Worm (Caenorhabditis elegans) whole organism, L1 larva: ENCODE data around the gene fmo-3.

Source experiments
- C04F5.9 ChIP-seq: sonication (generic microtip); optimal IDR thresholded peaks from 2 replicates; lab custom pipeline; 2016; ENCODE audit warnings: missing genetic modification characterization, missing compliant biosample characterization
- F16B12.6 ChIP-seq: fragments of 150-350 bp; optimal IDR thresholded peaks from 2 replicates; lab custom pipeline; 2014; ENCODE audit warnings: missing biosample characterization, missing genetic modification characterization
- aha-1 ChIP-seq: fragments of 150-350 bp; optimal IDR thresholded peaks from 2 replicates; lab custom pipeline; 2014; ENCODE audit warnings: missing biosample characterization, missing genetic modification characterization
- aly-2 ChIP-seq: fragments of 150-350 bp; optimal IDR thresholded peaks from 2 replicates; lab custom pipeline; 2014; ENCODE audit warnings: missing biosample characterization, missing genetic modification characterization
- ama-1 ChIP-seq: fragments of 150-350 bp; optimal IDR thresholded peaks from 2 replicates; lab custom pipeline; 2014
- blmp-1 ChIP-seq: fragments of 150-350 bp; optimal IDR thresholded peaks from 2 replicates; lab custom pipeline; 2014; ENCODE audit warnings: missing biosample characterization, missing genetic modification characterization
- ceh-8 ChIP-seq: fragments of 200-800 bp; sonication (Bioruptor generic); optimal IDR thresholded peaks from 2 replicates; lab custom pipeline; 2018; ENCODE audit warnings: mild to moderate bottlenecking, missing genetic modification characterization, moderate library complexity, missing compliant biosample characterization
- ceh-88 ChIP-seq: fragments of 200-800 bp; sonication (Bioruptor generic); IDR thresholded peaks from 2 replicates; pipeline ENCODE4 v1.3.6; 2022; ENCODE audit warnings: missing genetic modification characterization, missing compliant biosample characterization
- ces-1 ChIP-seq: fragments of 150-350 bp; optimal IDR thresholded peaks from 2 replicates; lab custom pipeline; 2014; ENCODE audit warnings: missing biosample characterization, missing genetic modification reagents, missing genetic modification characterization
- dsc-1 ChIP-seq: sonication (generic microtip); optimal IDR thresholded peaks from 2 replicates; lab custom pipeline; 2016; ENCODE audit warnings: mild to moderate bottlenecking, missing genetic modification characterization, missing compliant biosample characterization
- efl-1 ChIP-seq, 4 experiments: fragments of 150-350 bp; optimal IDR thresholded peaks in 3 of 4; peaks in 1 of 4; 1 replicate in 1 of 4; 2 replicates in 3 of 4; lab custom pipeline; 2014; ENCODE audit warnings: missing biosample characterization in 2 of 4, missing genetic modification characterization in 2 of 4, missing genetic modification reagents in 2 of 4
- efl-3 ChIP-seq: fragments of 200-800 bp; sonication (Bioruptor generic); optimal IDR thresholded peaks from 2 replicates; lab custom pipeline; 2018; ENCODE audit warnings: mild to moderate bottlenecking, missing genetic modification characterization, missing compliant biosample characterization
- egl-27 ChIP-seq, 2 experiments: fragments of 150-350 bp in 1 of 2; sonication (generic microtip); optimal IDR thresholded peaks; 3 replicates each; lab custom pipeline; 2017 to 2018; ENCODE audit warnings: missing biosample characterization in 2 of 2, missing genetic modification characterization in 2 of 2, missing genetic modification reagents in 2 of 2
- elt-2 ChIP-seq: sonication (generic microtip); optimal IDR thresholded peaks from 2 replicates; lab custom pipeline; 2016; ENCODE audit warnings: missing genetic modification characterization, mild to moderate bottlenecking, inconsistent platforms, missing compliant biosample characterization, missing genetic modification reagents
- fkh-10 ChIP-seq: sonication (generic microtip); optimal IDR thresholded peaks from 2 replicates; lab custom pipeline; 2017; ENCODE audit warnings: missing biosample characterization, missing genetic modification reagents, missing genetic modification characterization
- fos-1 ChIP-seq: fragments of 150-350 bp; optimal IDR thresholded peaks from 2 replicates; lab custom pipeline; 2014; ENCODE audit warnings: missing biosample characterization, missing genetic modification characterization
- grh-1 ChIP-seq: fragments of 200-800 bp; sonication (Bioruptor generic); IDR thresholded peaks from 2 replicates; pipeline ENCODE4 v1.3.6; 2022; ENCODE audit warnings: missing genetic modification reagents, missing genetic modification characterization, missing compliant biosample characterization
- hpl-2 ChIP-seq: fragments of 150-350 bp; optimal IDR thresholded peaks from 2 replicates; lab custom pipeline; 2014; ENCODE audit warnings: missing biosample characterization, missing genetic modification reagents, missing genetic modification characterization
- irx-1 ChIP-seq: sonication (generic microtip); optimal IDR thresholded peaks from 2 replicates; lab custom pipeline; 2016; ENCODE audit warnings: missing genetic modification characterization, missing compliant biosample characterization
- isw-1 ChIP-seq: fragments of 200-800 bp; sonication (Bioruptor generic); IDR thresholded peaks from 2 replicates; pipeline ENCODE4 v1.3.6; 2022; ENCODE audit warnings: missing genetic modification characterization, missing compliant biosample characterization
- jun-1 ChIP-seq: fragments of 150-350 bp; optimal IDR thresholded peaks from 2 replicates; lab custom pipeline; 2014; ENCODE audit warnings: missing biosample characterization, missing genetic modification reagents, missing genetic modification characterization
- lin-13 ChIP-seq: fragments of 150-350 bp; optimal IDR thresholded peaks from 2 replicates; lab custom pipeline; 2014; ENCODE audit warnings: missing biosample characterization, missing genetic modification reagents, missing genetic modification characterization
- lin-15B ChIP-seq: fragments of 150-350 bp; sonication (generic microtip); optimal IDR thresholded peaks from 3 replicates; lab custom pipeline; 2014; ENCODE audit warnings: missing biosample characterization, missing genetic modification characterization
- lir-3 ChIP-seq: sonication (generic microtip); optimal IDR thresholded peaks from 2 replicates; lab custom pipeline; 2016; ENCODE audit warnings: mild to moderate bottlenecking, missing genetic modification characterization, moderate library complexity, missing compliant biosample characterization; ENCODE audit not compliant: poor library complexity
- lsy-2 ChIP-seq, 2 experiments: fragments of 150-350 bp; optimal IDR thresholded peaks; 2 replicates each; lab custom pipeline; 2014; ENCODE audit warnings: missing biosample characterization in 2 of 2, missing genetic modification characterization in 2 of 2
- mdl-1 ChIP-seq, 2 experiments: fragments of 150-350 bp; optimal IDR thresholded peaks; 2 replicates each; lab custom pipeline; 2014 to 2017; ENCODE audit warnings: missing biosample characterization in 2 of 2, missing genetic modification characterization in 2 of 2, inconsistent platforms in 1 of 2
- mep-1 ChIP-seq: fragments of 150-350 bp; optimal IDR thresholded peaks from 2 replicates; lab custom pipeline; 2014; ENCODE audit warnings: missing biosample characterization, missing genetic modification characterization
- nhr-11 ChIP-seq: fragments of 150-350 bp; optimal IDR thresholded peaks from 2 replicates; lab custom pipeline; 2014; ENCODE audit warnings: missing biosample characterization, missing genetic modification characterization
- nhr-12 ChIP-seq: sonication (generic microtip); optimal IDR thresholded peaks from 2 replicates; lab custom pipeline; 2017; ENCODE audit warnings: missing biosample characterization, missing genetic modification characterization
- nhr-19 ChIP-seq: fragments of 200-800 bp; sonication (Bioruptor generic); conservative IDR thresholded peaks from 2 replicates; pipeline ENCODE4 v1.3.6; 2022; ENCODE audit warnings: missing genetic modification characterization, missing compliant biosample characterization
- nhr-71 ChIP-seq: sonication (generic microtip); optimal IDR thresholded peaks from 2 replicates; lab custom pipeline; 2016; ENCODE audit warnings: mild to moderate bottlenecking, missing genetic modification characterization, moderate library complexity, missing compliant biosample characterization
- nhr-76 ChIP-seq: sonication (generic microtip); optimal IDR thresholded peaks from 2 replicates; lab custom pipeline; 2017; ENCODE audit warnings: missing biosample characterization, missing genetic modification characterization
- nhr-77 ChIP-seq: fragments of 150-350 bp; optimal IDR thresholded peaks from 2 replicates; lab custom pipeline; 2014; ENCODE audit warnings: missing biosample characterization, missing genetic modification characterization
- nhr-85 ChIP-seq: sonication (generic microtip); peaks from one replicate; lab custom pipeline; 2016; ENCODE audit warnings: missing genetic modification characterization, inconsistent platforms, missing compliant biosample characterization
- nhr-90 ChIP-seq: sonication (generic microtip); optimal IDR thresholded peaks from 2 replicates; lab custom pipeline; 2016; ENCODE audit warnings: mild to moderate bottlenecking, missing genetic modification characterization, missing compliant biosample characterization; ENCODE audit not compliant: poor library complexity
- pag-3 ChIP-seq: sonication (generic microtip); optimal IDR thresholded peaks from 2 replicates; lab custom pipeline; 2017; ENCODE audit warnings: missing genetic modification characterization, mild to moderate bottlenecking, missing compliant biosample characterization, antibody characterized with exemption, borderline replicate concordance; ENCODE audit not compliant: insufficient read depth
- pqm-1 ChIP-seq: sonication (generic microtip); optimal IDR thresholded peaks from 3 replicates; lab custom pipeline; 2017; ENCODE audit warnings: missing biosample characterization, missing genetic modification characterization
- skn-1 ChIP-seq: fragments of 150-350 bp; optimal IDR thresholded peaks from 2 replicates; lab custom pipeline; 2014; ENCODE audit warnings: missing biosample characterization, missing genetic modification characterization
- sox-4 ChIP-seq: sonication (generic microtip); optimal IDR thresholded peaks from 2 replicates; lab custom pipeline; 2016; ENCODE audit warnings: missing genetic modification characterization, missing compliant biosample characterization
- sup-37 ChIP-seq: fragments of 200-800 bp; sonication (Bioruptor generic); optimal IDR thresholded peaks from 2 replicates; lab custom pipeline; 2018; ENCODE audit warnings: mild to moderate bottlenecking, missing genetic modification characterization, missing compliant biosample characterization
- swsn-7 ChIP-seq: sonication (generic microtip); optimal IDR thresholded peaks from 2 replicates; lab custom pipeline; 2016; ENCODE audit warnings: missing genetic modification characterization, missing compliant biosample characterization
- tlp-1 ChIP-seq: fragments of 150-350 bp; optimal IDR thresholded peaks from 2 replicates; lab custom pipeline; 2014; ENCODE audit warnings: missing biosample characterization, missing genetic modification characterization
- unc-30 ChIP-seq: sonication (generic microtip); optimal IDR thresholded peaks from 2 replicates; lab custom pipeline; 2017; ENCODE audit warnings: missing biosample characterization, missing genetic modification characterization
- unc-62 ChIP-seq: fragments of 150-350 bp; optimal IDR thresholded peaks from 2 replicates; lab custom pipeline; 2014; ENCODE audit warnings: missing biosample characterization, missing genetic modification reagents, missing genetic modification characterization
- vab-15 ChIP-seq: sonication (generic microtip); optimal IDR thresholded peaks from 2 replicates; lab custom pipeline; 2017; ENCODE audit warnings: missing genotype, mild to moderate bottlenecking, missing genetic modification characterization, missing compliant biosample characterization
- xbp-1 ChIP-seq: sonication (generic microtip); optimal IDR thresholded peaks from 2 replicates; lab custom pipeline; 2016; ENCODE audit warnings: missing genetic modification characterization, missing compliant biosample characterization
- zip-4 ChIP-seq: fragments of 200-800 bp; sonication (Bioruptor generic); optimal IDR thresholded peaks from 2 replicates; lab custom pipeline; 2018; ENCODE audit warnings: mild to moderate bottlenecking, missing genetic modification characterization, moderate library complexity, missing compliant biosample characterization
- ztf-11 ChIP-seq, 2 experiments: sonication (generic microtip); optimal IDR thresholded peaks; 2 replicates each; lab custom pipeline; 2016 to 2017; ENCODE audit warnings: missing genetic modification characterization in 2 of 2, missing biosample characterization in 1 of 2, missing compliant biosample characterization in 1 of 2

fmo-3 gene

ce11 chrIII:10742382-10742860 lies 47.9 kb downstream of the fmo-3 start, which contains the start of the genes tbb-1 and rib-2 (continued):
- no peak for TF ChIP-seq aly-2 (tag; lab: Kevin White, UChicago)
- TF ChIP-seq nhr-11 (tag; lab: Kevin White, UChicago): no peak
- no peak for TF ChIP-seq ces-1 (GFP tag; lab: Kevin White, UChicago)
- no peak for TF ChIP-seq ztf-11 (tag; optimal IDR thresholded peaks at IDR 0.05; lab: Kevin White, UChicago)
- TF ChIP-seq unc-62 (GFP tag; lab: Kevin White, UChicago): no peak
- no peak for TF ChIP-seq hpl-2
- TF ChIP-seq sup-37 (GFP tag; lab: Kevin White, UChicago): no peak
- no peak for TF ChIP-seq efl-3
- TF ChIP-seq pqm-1 (tag; lab: Kevin White, UChicago): peak; percentile 22
- no peak; the same call in 1 of the 2 replicates for TF ChIP-seq ceh-88 (GFP tag; lab: Robert Waterston, UW)
- no peak for TF ChIP-seq zip-4 (GFP tag; lab: Kevin White, UChicago)
- TF ChIP-seq blmp-1 (tag; lab: Kevin White, UChicago): peak; percentile 61
- peak; percentile 21 for TF ChIP-seq swsn-7 (tag; lab: Kevin White, UChicago)
- no peak for TF ChIP-seq ama-1
- TF ChIP-seq unc-30 (tag; lab: Kevin White, UChicago): no peak
- no peak for TF ChIP-seq vab-15 (tag; lab: Kevin White, UChicago)
- TF ChIP-seq aha-1: no peak
- no peak for TF ChIP-seq pag-3 (tag; lab: Kevin White, UChicago)
- peak; percentile 72 for TF ChIP-seq jun-1 (tag; lab: Kevin White, UChicago)
- peak; percentile 55 to 84 for TF ChIP-seq lsy-2 (tag; optimal IDR thresholded peaks at IDR 0.05; lab: Kevin White, UChicago)
- no peak for TF ChIP-seq dsc-1 (tag; lab: Kevin White, UChicago)
- TF ChIP-seq F16B12.6: peak; percentile 72
- no peak for TF ChIP-seq sox-4 (tag; lab: Kevin White, UChicago)
- no peak for TF ChIP-seq egl-27 (tag; optimal IDR thresholded peaks at IDR 0.05; lab: Kevin White, UChicago)
- no peak for TF ChIP-seq nhr-76 (tag; lab: Kevin White, UChicago)
- no peak for TF ChIP-seq C04F5.9
- no peak for TF ChIP-seq tlp-1 (tag; lab: Kevin White, UChicago)
- TF ChIP-seq mdl-1 (tag; optimal IDR thresholded peaks at IDR 0.05; lab: Kevin White, UChicago): peak in 1 of 2 experiments; percentile 65
- peak; percentile 71 for TF ChIP-seq skn-1 (tag; lab: Kevin White, UChicago)
- peak; percentile 34 for TF ChIP-seq nhr-90 (tag; lab: Kevin White, UChicago)
- TF ChIP-seq irx-1 (tag; lab: Kevin White, UChicago): no peak
- TF ChIP-seq mep-1 (tag; lab: Kevin White, UChicago): peak; percentile 78
- TF ChIP-seq nhr-19: no peak
- TF ChIP-seq ceh-8 (GFP tag; lab: Kevin White, UChicago): no peak
- no peak for TF ChIP-seq lir-3 (tag; lab: Kevin White, UChicago)
- no peak for TF ChIP-seq nhr-12
- TF ChIP-seq, all 84 proteins: peak for 35

DNA sequence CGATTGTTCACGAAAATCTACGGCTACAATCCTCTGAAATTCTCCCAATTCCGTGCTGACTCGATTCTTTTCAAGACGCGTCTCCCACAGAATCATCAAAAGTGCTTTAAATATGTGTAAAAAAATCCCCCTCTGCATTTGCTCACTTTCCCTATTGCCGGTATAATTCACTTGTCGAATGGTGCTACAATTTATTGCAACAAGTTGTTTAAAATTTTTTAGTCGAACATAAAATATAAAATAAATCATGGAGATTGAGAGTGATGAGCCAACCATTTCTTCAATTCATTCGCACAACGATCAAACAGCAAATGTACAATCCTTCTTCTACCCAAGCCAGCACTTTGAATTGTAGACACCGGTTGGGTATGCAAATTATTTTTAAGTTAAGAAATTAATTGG lies 51.9 kb downstream of the fmo-3 start:
- TF ChIP-seq aha-1 (no peak), grh-1 (GFP tag; lab: Robert Waterston, UW) (no peak), ceh-8 (GFP tag; lab: Kevin White, UChicago) (no peak), fos-1 (no peak), elt-2 (tag; lab: Kevin White, UChicago) (no peak), xbp-1 (tag; lab: Kevin White, UChicago) (no peak), efl-1 (optimal IDR thresholded peaks at IDR 0.05; lab: Kevin White, UChicago) (no peak), efl-1 (GFP tag; optimal IDR thresholded peaks at IDR 0.05 in 1 of 2; lab: Kevin White, UChicago) (peak in 1 of 2 experiments; percentile 12), lin-13 (GFP tag; lab: Kevin White, UChicago) (no peak), lsy-2 (tag; optimal IDR thresholded peaks at IDR 0.05; lab: Kevin White, UChicago) (peak in 1 of 2 experiments; percentile 1), nhr-71 (tag; lab: Kevin White, UChicago) (peak; percentile 23), fkh-10 (GFP tag; lab: Kevin White, UChicago) (no peak), sox-4 (tag; lab: Kevin White, UChicago) (no peak), pag-3 (tag; lab: Kevin White, UChicago) (no peak), lin-15B (tag; lab: Kevin White, UChicago) (no peak), nhr-85 (tag; lab: Kevin White, UChicago) (peak; percentile 62), jun-1 (tag; lab: Kevin White, UChicago) (no peak), nhr-77 (no peak), aly-2 (tag; lab: Kevin White, UChicago) (peak; percentile 50), ztf-11 (tag; optimal IDR thresholded peaks at IDR 0.05; lab: Kevin White, UChicago) (no peak), isw-1 (GFP tag; lab: Robert Waterston, UW) (no peak)
